Fruit fly (Drosophila melanogaster): ENCODE data around the gene Oatp30B.

Gene Oatp30B

DNA sequence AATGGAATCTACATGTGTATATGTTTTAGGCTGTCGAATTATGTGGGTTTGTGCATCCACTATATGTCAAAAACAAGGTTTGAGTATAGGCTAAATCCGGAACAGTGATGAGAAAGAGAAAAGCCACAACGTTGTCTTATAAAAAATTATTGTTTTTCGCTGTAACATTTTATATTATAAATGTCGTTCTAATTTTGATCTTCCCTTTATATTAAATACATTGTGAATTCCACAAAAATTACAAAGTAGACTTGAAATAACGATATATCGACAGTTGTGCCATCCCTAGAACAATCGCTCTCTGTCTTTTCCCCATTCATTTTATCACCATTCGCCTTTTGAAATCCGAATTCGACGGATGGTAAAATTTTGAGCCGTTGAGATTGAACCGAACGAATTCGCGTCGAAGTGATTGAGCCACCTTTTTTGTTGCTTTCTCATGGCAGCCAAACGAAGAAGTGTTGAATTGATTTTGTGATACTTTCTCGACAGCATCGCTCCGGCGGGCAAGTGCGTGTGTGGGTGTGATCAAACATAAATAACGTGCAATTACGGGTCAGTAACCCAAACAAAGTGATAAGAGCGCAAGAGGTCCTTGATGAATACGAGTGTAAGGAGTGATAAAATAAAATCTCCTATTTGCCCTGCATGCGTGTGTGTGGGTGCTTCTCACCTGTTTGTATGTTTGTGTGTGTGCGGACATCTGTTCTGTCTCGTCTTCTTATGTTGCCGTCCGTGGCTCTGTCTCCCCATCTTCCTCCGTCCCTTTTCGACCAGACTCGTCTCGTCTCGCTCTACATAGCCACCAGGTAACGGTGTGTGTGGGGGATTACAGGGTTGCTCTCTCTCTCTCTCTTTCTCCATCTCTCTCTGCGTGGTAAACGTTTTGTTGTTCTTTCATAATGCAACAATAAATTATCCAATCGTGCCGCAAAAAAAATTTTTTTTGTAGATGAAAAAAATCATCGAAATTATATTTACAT, at the start of gene Oatp30B:
Gene Oatp30B (plus strand): TSS at position 325 of the 983 bp plus-strand sequence.
- TF ChIP-seq psq (optimal IDR thresholded peaks at IDR 0.05) (no peak), h (optimal IDR thresholded peaks at IDR 0.05) (no peak)

DNA sequence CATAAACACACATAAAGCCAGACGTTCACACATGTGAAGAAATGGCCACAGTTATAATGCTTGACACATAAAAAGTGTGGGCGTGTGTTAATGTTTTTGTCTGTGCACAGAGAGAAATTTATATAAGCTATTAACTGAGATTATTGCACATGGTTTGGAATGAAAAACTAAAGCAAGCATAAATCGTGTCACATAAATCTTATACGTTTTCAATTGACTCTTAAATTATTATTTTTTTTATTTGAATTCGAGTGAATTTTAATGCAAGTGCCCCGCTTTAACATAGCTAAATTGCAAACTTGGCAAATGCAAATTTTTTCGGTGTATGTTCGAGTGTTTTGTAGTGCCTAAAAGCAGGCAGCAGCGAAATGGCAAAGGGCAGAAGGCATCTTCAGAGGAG, 33.5 kb upstream of the Oatp30B start:
- TF ChIP-seq ttk (optimal IDR thresholded peaks at IDR 0.05) (no peak), h (optimal IDR thresholded peaks at IDR 0.05) (no peak)

DNA sequence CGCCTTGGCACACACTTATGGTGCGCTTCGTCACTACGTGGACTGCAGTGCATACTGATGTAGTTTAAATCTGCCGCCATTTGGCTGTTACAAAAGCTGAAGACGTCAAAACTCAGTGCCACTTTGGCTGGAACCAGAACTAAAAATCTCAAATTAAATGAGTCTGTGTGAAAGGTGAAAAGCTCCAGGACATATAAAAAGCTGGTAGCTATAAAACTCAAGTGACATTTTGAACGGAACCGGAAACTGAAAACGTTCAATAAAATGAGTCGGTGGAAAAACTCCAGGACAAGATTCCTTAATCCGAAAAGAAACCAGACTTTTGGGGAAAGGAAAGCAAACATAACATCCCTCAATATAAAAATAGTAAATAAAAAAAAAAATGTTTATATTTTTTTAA, 30.2 kb upstream of the Oatp30B start:
- TF ChIP-seq Sin3A (optimal IDR thresholded peaks at IDR 0.05) (no peak), Myc (optimal IDR thresholded peaks at IDR 0.05) (no peak), psq (optimal IDR thresholded peaks at IDR 0.05) (no peak), h (optimal IDR thresholded peaks at IDR 0.05) (no peak), insv (optimal IDR thresholded peaks at IDR 0.05) (no peak), ttk (optimal IDR thresholded peaks at IDR 0.05) (no peak)

DNA sequence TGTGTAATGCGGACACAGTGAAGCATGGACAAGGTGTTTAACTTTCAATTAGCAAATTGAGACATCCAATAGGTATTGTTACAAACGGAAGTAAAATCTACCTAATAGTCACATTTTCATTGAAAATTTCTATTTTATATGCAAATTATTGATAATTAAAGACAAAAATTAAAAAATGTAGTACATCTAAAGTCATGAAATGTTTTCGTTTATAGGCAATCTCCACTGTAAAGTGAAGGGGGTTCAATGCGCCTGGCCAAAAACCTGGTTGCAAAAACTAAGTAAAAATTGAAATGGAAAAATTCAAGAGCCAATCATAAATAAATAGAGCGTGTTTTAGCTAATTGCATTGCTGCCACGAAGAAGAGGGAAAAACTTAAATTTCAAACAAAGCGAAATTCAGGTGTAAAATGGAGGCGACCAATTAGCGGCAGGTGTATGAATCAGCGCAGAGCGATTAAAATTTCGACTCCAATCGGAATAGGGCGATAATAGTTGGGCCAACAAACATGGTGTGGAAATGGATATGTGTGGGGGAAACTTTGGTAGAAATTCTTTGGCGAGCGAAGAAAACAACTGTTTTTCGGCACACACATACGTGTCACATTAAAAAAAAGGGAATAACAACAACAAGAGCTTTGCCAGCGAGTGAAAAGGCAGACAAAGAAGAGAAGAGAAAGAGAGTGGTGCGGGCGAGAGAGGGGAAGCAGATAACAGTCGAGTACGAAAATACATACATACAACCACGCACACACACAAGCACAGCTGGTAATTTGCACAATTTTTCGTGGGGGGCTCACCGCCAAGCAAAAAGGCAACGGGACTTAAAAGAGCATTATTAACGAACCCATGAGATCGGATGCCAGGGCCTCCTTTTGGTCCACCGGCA, 27.4 kb upstream of the Oatp30B start:
- no peak for TF ChIP-seq Sin3A (optimal IDR thresholded peaks at IDR 0.05)
- no peak for TF ChIP-seq ttk (optimal IDR thresholded peaks at IDR 0.05)
- no peak for TF ChIP-seq Myc (optimal IDR thresholded peaks at IDR 0.05)
- no peak for TF ChIP-seq psq (optimal IDR thresholded peaks at IDR 0.05)
- TF ChIP-seq h (optimal IDR thresholded peaks at IDR 0.05), result no peak
- TF ChIP-seq insv (optimal IDR thresholded peaks at IDR 0.05), result no peak

DNA sequence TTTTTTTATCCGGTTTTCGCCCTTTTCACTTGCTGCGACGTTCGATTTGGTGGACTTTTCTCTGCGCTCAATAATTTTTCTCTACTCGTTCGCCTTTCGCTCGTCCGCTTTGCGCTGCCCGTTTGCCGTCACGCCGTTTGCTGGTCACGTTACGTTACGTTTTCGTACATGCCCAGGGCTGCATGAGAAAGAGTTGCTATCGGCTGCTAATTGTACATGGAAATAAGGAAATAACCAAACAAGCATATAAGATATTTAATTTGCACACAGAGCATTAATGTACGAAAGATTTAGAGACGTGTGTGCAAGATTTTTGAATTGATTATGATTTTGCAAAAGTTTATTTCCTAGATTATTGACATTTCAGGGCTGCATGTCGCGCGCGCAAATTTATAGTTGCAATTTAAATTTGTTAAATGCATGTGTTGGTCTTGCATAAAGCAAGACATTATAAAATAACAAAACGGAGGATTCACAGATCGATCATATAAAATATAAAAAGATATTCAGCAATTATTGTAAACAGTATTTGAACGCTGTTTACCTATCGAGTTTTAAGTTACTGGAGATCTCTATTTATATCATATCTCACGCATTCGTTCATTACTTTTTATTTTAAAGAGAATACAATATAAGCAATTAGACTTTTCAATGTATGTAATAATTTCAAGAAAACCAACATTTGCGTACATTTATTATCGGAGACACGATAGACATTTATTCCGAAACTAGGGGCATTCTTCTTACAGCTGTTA, 26.2 kb upstream of the Oatp30B start, which contains the start of gene Gdi:
Gene Gdi (minus strand): TSS at position 214 of the 755 bp plus-strand sequence.
- TF ChIP-seq Myc (optimal IDR thresholded peaks at IDR 0.05), result no peak
- no peak for TF ChIP-seq Sin3A (optimal IDR thresholded peaks at IDR 0.05)
- TF ChIP-seq insv (optimal IDR thresholded peaks at IDR 0.05), result no peak
- TF ChIP-seq psq (optimal IDR thresholded peaks at IDR 0.05), result no peak

DNA sequence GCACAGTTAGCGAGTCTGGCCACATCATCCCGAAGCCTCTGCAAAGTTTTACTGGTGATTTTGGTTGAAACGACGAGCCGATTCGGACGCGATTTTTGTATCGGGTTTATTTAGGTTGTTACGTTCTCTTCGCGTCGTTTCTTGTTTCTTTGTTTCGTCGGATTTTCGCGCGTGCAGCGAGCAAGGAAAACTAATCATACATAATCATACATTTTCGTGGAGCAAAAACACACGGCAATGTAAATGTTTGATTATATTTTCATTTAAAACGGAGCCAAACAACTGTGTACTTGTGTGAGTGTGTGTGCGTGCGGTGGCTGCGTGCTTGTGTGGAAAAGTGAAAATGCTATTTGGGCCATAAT, 25.6 kb upstream of the Oatp30B start, which contains the start of gene CG33298:
Gene CG33298 (plus strand): TSS at position 57 of the 362 bp plus-strand sequence.
- TF ChIP-seq insv (optimal IDR thresholded peaks at IDR 0.05), result no peak
- TF ChIP-seq ttk (optimal IDR thresholded peaks at IDR 0.05), result no peak
- no peak for TF ChIP-seq Sin3A (optimal IDR thresholded peaks at IDR 0.05)
- no peak for TF ChIP-seq Myc (optimal IDR thresholded peaks at IDR 0.05)
- no peak for TF ChIP-seq psq (optimal IDR thresholded peaks at IDR 0.05)
- no peak for TF ChIP-seq h (optimal IDR thresholded peaks at IDR 0.05)

DNA sequence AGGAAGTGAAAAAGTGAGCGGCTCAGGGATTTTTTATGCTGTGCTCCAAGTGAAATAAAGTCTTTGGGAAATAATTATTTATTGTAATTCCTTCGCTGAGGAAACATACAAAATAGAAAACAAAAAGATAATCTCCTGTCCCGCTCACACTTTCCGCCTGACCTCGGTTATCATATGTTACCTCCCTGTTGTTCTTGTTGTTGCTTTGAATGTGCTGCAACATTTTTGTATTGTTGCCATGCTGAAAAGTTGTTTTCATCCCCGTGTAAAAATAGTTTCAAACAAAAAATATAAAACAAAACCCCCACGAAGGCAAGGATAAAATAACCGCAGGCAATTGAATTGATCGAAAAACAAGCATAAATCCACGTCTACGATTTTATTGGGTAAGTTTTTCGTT, 25.1 kb upstream of the Oatp30B start:
- TF ChIP-seq Sin3A (optimal IDR thresholded peaks at IDR 0.05) (no peak), psq (optimal IDR thresholded peaks at IDR 0.05) (no peak), insv (optimal IDR thresholded peaks at IDR 0.05) (no peak), h (optimal IDR thresholded peaks at IDR 0.05) (no peak), Myc (optimal IDR thresholded peaks at IDR 0.05) (no peak), ttk (optimal IDR thresholded peaks at IDR 0.05) (no peak)

DNA sequence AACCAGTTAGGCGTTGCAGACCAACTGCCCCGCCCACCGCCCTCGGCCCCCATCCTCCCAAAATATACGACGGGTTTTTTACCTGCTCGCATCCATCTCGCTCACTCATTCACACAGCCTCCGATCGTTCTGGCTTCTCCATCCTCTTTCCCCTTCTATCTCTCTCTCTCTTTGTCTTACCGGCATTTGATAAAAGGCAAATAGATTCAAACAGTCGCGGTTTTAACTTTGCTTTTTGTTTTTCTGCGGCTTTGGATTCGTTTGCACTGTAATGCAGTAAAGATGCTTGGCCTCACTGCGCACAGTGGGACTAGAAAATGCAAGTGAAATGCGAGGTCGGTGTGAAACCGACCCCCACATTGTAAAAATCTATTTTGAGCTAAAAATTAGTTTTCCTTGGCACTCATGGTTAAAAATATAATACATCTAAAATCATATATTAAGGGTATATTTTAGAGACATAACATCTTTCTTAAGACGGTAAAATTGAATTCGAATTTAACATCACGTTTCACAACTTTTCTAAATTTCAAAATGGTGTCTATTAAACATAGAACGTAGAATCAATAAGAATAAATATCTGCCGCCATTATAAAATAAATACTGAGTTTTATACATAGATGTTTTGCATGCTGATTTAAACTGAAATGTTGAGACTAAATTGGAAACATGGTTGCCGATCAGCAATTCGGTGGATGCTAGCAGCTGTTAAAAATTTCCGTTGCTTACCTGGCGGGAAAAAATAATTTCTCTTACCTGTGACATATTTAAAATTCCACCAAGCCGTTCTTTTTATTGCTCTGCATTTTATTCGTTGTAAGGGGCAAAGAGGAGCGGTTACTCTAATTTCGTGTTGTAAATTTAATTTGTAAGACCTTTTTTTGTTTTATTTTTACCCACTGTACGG, 24.4 kb upstream of the Oatp30B start:
- TF ChIP-seq Myc (optimal IDR thresholded peaks at IDR 0.05), result no peak
- no peak for TF ChIP-seq h (optimal IDR thresholded peaks at IDR 0.05)
- TF ChIP-seq Sin3A (optimal IDR thresholded peaks at IDR 0.05), result no peak
- no peak for TF ChIP-seq ttk (optimal IDR thresholded peaks at IDR 0.05)
- no peak for TF ChIP-seq insv (optimal IDR thresholded peaks at IDR 0.05)
- TF ChIP-seq psq (optimal IDR thresholded peaks at IDR 0.05), result no peak

DNA sequence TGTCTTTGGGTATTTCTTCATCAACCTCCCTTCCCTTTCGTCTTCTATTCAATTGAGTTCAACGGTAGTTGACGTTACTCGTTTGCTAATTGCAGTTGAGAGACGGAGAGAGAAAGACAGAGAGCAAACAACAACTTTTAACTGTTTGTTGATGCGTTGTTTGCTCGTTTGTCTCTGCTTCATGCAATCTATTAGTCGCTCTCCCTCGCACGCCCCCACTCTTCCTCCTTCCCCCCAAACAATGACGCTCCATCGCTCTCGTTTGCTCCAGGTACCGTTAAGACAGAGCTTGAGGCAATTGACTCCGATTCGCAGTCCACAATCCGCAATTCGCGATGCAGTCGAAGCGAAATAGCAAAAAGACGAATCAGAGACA, 23.7 kb upstream of the Oatp30B start:
- no peak for TF ChIP-seq insv (optimal IDR thresholded peaks at IDR 0.05)
- TF ChIP-seq h (optimal IDR thresholded peaks at IDR 0.05), result no peak
- no peak for TF ChIP-seq Myc (optimal IDR thresholded peaks at IDR 0.05)
- TF ChIP-seq ttk (optimal IDR thresholded peaks at IDR 0.05), result no peak
- TF ChIP-seq Sin3A (optimal IDR thresholded peaks at IDR 0.05), result no peak
- no peak for TF ChIP-seq psq (optimal IDR thresholded peaks at IDR 0.05)

DNA sequence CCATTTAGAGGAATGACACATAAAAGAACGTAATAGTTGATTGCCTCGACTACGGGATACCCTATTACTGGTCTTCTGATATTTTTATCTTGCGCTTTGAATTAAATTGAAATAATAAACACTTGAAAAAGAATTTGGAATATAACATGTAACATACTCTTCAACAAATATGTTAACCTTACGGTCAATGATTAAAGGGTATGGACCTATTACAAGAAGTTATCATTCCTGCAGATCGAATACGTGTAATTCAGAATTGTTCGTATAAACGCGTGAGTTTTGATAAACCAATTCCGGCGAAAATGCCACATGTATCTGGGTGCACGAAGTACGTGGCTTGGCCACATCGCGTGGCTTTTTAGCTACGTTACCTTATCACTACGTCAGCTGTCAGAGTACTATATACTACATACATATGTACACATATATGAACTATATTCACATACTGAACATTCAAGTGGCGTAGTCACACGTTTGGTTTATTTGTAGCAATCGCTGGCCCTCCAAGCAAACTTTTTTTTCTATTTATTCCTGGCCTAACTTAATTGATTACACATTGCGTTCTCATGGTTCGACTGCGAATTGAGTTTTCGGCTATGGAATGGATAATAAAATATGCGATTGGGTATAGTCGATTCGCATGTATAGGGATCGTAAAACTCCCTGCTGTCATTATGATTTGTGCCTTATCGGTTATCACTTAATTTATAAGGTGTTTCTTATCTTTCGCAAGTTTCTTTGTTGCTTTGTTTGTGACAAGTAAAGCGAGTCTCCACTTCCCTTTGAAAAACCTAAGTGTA, 22.6 kb upstream of the Oatp30B start:
- no peak for TF ChIP-seq psq (optimal IDR thresholded peaks at IDR 0.05)
- TF ChIP-seq h (optimal IDR thresholded peaks at IDR 0.05), result no peak
- TF ChIP-seq Myc (optimal IDR thresholded peaks at IDR 0.05), result no peak
- TF ChIP-seq Sin3A (optimal IDR thresholded peaks at IDR 0.05), result no peak
- no peak for TF ChIP-seq insv (optimal IDR thresholded peaks at IDR 0.05)
- no peak for TF ChIP-seq ttk (optimal IDR thresholded peaks at IDR 0.05)
